Fruit fly (Drosophila melanogaster) whole organism, embryonic: ENCODE measurements around the gene Cpr30B.

ENCODE experiments used
- Ada2b ChIP-seq: fragments of 200-800 bp; sonication (Bioruptor generic); IDR thresholded peaks from 2 replicates; pipeline ENCODE4 v1.3.6; 2022; ENCODE audit warnings: missing biosample characterization, missing genetic modification characterization
- Aef1 ChIP-seq: fragments of 200-800 bp; sonication (Bioruptor generic); IDR thresholded peaks from 3 replicates; pipeline ENCODE4 v1.3.6; 2022; ENCODE audit warnings: missing biosample characterization, missing genetic modification characterization
- Awh ChIP-seq: fragments of 200-800 bp; sonication (Bioruptor generic); IDR thresholded peaks from 2 replicates; pipeline ENCODE4, ENCODE4 v1.3.6; 2022; ENCODE audit warnings: missing biosample characterization, missing genetic modification characterization
- CG10431 ChIP-seq: fragments of 200-800 bp; sonication (Bioruptor generic); optimal IDR thresholded peaks from 3 replicates; lab custom pipeline; 2018; ENCODE audit warnings: missing biosample characterization, mild to moderate bottlenecking, missing genetic modification characterization
- CG11247 ChIP-seq: fragments of 200-800 bp; sonication (Bioruptor generic); IDR thresholded peaks from 2 replicates; pipeline ENCODE4 v1.3.6; 2022; ENCODE audit warnings: missing biosample characterization, missing genetic modification characterization
- CG12659 ChIP-seq: fragments of 200-800 bp; sonication (Bioruptor generic); optimal IDR thresholded peaks from 3 replicates; lab custom pipeline; 2017; ENCODE audit warnings: mild to moderate bottlenecking, missing biosample characterization, missing genetic modification reagents, missing genetic modification characterization
- CG12769 ChIP-seq: fragments of 200-800 bp; sonication (Bioruptor generic); optimal IDR thresholded peaks from 2 replicates; lab custom pipeline; 2019; ENCODE audit warnings: missing biosample characterization, mild to moderate bottlenecking, missing genetic modification characterization, moderate library complexity
- CG13424 ChIP-seq: fragments of 200-800 bp; sonication (Bioruptor generic); optimal IDR thresholded peaks from 2 replicates; lab custom pipeline; 2019; ENCODE audit warnings: missing biosample characterization, mild to moderate bottlenecking, missing genetic modification characterization, moderate library complexity
- CG14965 ChIP-seq: fragments of 200-800 bp; sonication (Bioruptor generic); optimal IDR thresholded peaks from 2 replicates; lab custom pipeline; 2016; ENCODE audit warnings: missing biosample characterization, missing genetic modification characterization, borderline replicate concordance
- CG1602 ChIP-seq: fragments of 200-800 bp; sonication (Bioruptor generic); optimal IDR thresholded peaks from 3 replicates; lab custom pipeline; 2016; ENCODE audit warnings: missing biosample characterization, missing genetic modification characterization
- CG16813 ChIP-seq: fragments of 200-800 bp; sonication (Bioruptor generic); IDR thresholded peaks from 3 replicates; pipeline ENCODE4 v1.3.6; 2022; ENCODE audit warnings: missing biosample characterization, missing genetic modification characterization; ENCODE audit not compliant: partially characterized antibody
- CG17359 ChIP-seq: fragments of 200-800 bp; sonication (Bioruptor generic); optimal IDR thresholded peaks from 3 replicates; lab custom pipeline; 2018; ENCODE audit warnings: missing biosample characterization, mild to moderate bottlenecking, missing genetic modification characterization, moderate library complexity
- CG2712 ChIP-seq: fragments of 200-800 bp; optimal IDR thresholded peaks from 3 replicates; lab custom pipeline; 2019; ENCODE audit warnings: missing biosample characterization, mild to moderate bottlenecking, missing genetic modification characterization, moderate library complexity
- CG43689 ChIP-seq: fragments of 200-800 bp; sonication (Bioruptor generic); IDR thresholded peaks from 2 replicates; pipeline ENCODE4 v1.3.6; 2022; ENCODE audit warnings: missing biosample characterization, missing genetic modification characterization
- CG6272 ChIP-seq: fragments of 200-800 bp; sonication (Bioruptor generic); IDR thresholded peaks from 2 replicates; pipeline ENCODE4 v1.3.6; 2022; ENCODE audit warnings: missing biosample characterization, missing genetic modification characterization
- CG6854 ChIP-seq: fragments of 200-800 bp; sonication (Bioruptor generic); optimal IDR thresholded peaks from 3 replicates; lab custom pipeline; 2017; ENCODE audit warnings: missing biosample characterization, mild to moderate bottlenecking, missing genetic modification characterization
- CG7556 ChIP-seq: fragments of 200-800 bp; sonication (Bioruptor generic); optimal IDR thresholded peaks from 2 replicates; lab custom pipeline; 2017; ENCODE audit warnings: missing biosample characterization, mild to moderate bottlenecking, missing genetic modification characterization
- CG8924 ChIP-seq: fragments of 200-800 bp; optimal IDR thresholded peaks from 3 replicates; lab custom pipeline; 2019; ENCODE audit warnings: missing biosample characterization, mild to moderate bottlenecking, missing genetic modification characterization, moderate library complexity
- CG9817 ChIP-seq: fragments of 200-800 bp; sonication (Bioruptor generic); optimal IDR thresholded peaks from 2 replicates; lab custom pipeline; 2018; ENCODE audit warnings: missing biosample characterization, mild to moderate bottlenecking, missing genetic modification characterization, moderate library complexity
- CrebB ChIP-seq: fragments of 200-800 bp; sonication (Bioruptor generic); optimal IDR thresholded peaks from 3 replicates; lab custom pipeline; 2018; ENCODE audit warnings: missing biosample characterization, mild to moderate bottlenecking, missing genetic modification characterization
- D19A ChIP-seq: fragments of 200-800 bp; optimal IDR thresholded peaks from 3 replicates; lab custom pipeline; 2019; ENCODE audit warnings: missing biosample characterization, mild to moderate bottlenecking, missing genetic modification characterization, moderate library complexity
- Dad ChIP-seq: fragments of 200-800 bp; sonication (Bioruptor generic); optimal IDR thresholded peaks from 3 replicates; lab custom pipeline; 2016; ENCODE audit warnings: missing biosample characterization, missing genetic modification characterization
- E2f1 ChIP-seq: fragments of 200-800 bp; sonication (Bioruptor generic); IDR thresholded peaks from 2 replicates; pipeline ENCODE4 v1.3.6; 2022; ENCODE audit warnings: missing biosample characterization, missing genetic modification characterization
- GATAe ChIP-seq: fragments of 200-800 bp; sonication (Bioruptor generic); conservative IDR thresholded peaks from 2 replicates; pipeline ENCODE4 v1.3.6; 2022; ENCODE audit warnings: missing biosample characterization, missing genetic modification characterization
- Gsc ChIP-seq: fragments of 200-800 bp; sonication (Bioruptor generic); IDR thresholded peaks from 2 replicates; pipeline ENCODE4 v1.3.6; 2022; ENCODE audit warnings: missing biosample characterization, missing genetic modification characterization
- H2.0 ChIP-seq: fragments of 200-800 bp; sonication (Bioruptor generic); IDR thresholded peaks from 2 replicates; pipeline ENCODE4 v1.3.6; 2022; ENCODE audit warnings: missing biosample characterization, missing genetic modification characterization
- HLH3B ChIP-seq: fragments of 200-800 bp; sonication (Bioruptor generic); IDR thresholded peaks from 2 replicates; pipeline ENCODE4 v1.3.6; 2022; ENCODE audit warnings: missing biosample characterization, missing genetic modification characterization
- Hmr ChIP-seq: fragments of 200-800 bp; sonication (Bioruptor generic); optimal IDR thresholded peaks from 3 replicates; lab custom pipeline; 2017; ENCODE audit warnings: mild to moderate bottlenecking, missing biosample characterization, missing genetic modification reagents, missing genetic modification characterization
- Hsf ChIP-seq: fragments of 200-800 bp; sonication (Bioruptor generic); optimal IDR thresholded peaks from 3 replicates; lab custom pipeline; 2016; ENCODE audit warnings: missing biosample characterization, missing genetic modification characterization
- MBD-R2 ChIP-seq: fragments of 200-800 bp; sonication (Bioruptor generic); IDR thresholded peaks from 2 replicates; pipeline ENCODE4 v1.3.6; 2022; ENCODE audit warnings: missing biosample characterization, missing genetic modification characterization
- Oli ChIP-seq: fragments of 200-800 bp; sonication (Bioruptor generic); optimal IDR thresholded peaks from 2 replicates; lab custom pipeline; 2018; ENCODE audit warnings: missing biosample characterization, mild to moderate bottlenecking, missing genetic modification characterization, moderate library complexity
- Rx ChIP-seq: fragments of 200-800 bp; sonication (Bioruptor generic); IDR thresholded peaks from 2 replicates; pipeline ENCODE4 v1.3.6; 2022; ENCODE audit warnings: missing biosample characterization, missing genetic modification characterization
- Spps ChIP-seq: fragments of 200-800 bp; sonication (Bioruptor generic); optimal IDR thresholded peaks from 2 replicates; lab custom pipeline; 2018; ENCODE audit warnings: missing biosample characterization, mild to moderate bottlenecking, missing genetic modification characterization
- Xbp1 ChIP-seq: fragments of 200-800 bp; sonication (Bioruptor generic); optimal IDR thresholded peaks from 3 replicates; lab custom pipeline; 2016; ENCODE audit warnings: missing biosample characterization, mild to moderate bottlenecking, missing genetic modification characterization
- Xrp1 ChIP-seq: fragments of 200-800 bp; sonication (Bioruptor generic); IDR thresholded peaks from 2 replicates; pipeline ENCODE4 v1.3.6; 2022; ENCODE audit warnings: missing biosample characterization, missing genetic modification characterization
- bbx ChIP-seq: fragments of 200-800 bp; sonication (Bioruptor generic); IDR thresholded peaks from 2 replicates; pipeline ENCODE4 v1.3.6; 2022; ENCODE audit warnings: missing biosample characterization, missing genetic modification characterization; ENCODE audit not compliant: partially characterized antibody
- cas ChIP-seq: fragments of 200-800 bp; sonication (Bioruptor generic); IDR thresholded peaks from 2 replicates; pipeline ENCODE4 v1.3.6; 2022; ENCODE audit warnings: missing biosample characterization, missing genetic modification characterization
- ci ChIP-seq: fragments of 200-800 bp; sonication (Bioruptor generic); IDR thresholded peaks from 3 replicates; pipeline ENCODE4 v1.3.6; 2022; ENCODE audit warnings: missing biosample characterization, missing genetic modification characterization
- dan ChIP-seq: fragments of 200-800 bp; sonication (Bioruptor generic); IDR thresholded peaks from 2 replicates; pipeline ENCODE4 v1.3.6; 2022; ENCODE audit warnings: missing biosample characterization, missing genetic modification characterization
- dimm ChIP-seq: fragments of 200-800 bp; sonication (Bioruptor generic); IDR thresholded peaks from 2 replicates; pipeline ENCODE4 v1.3.6; 2022; ENCODE audit warnings: missing biosample characterization, missing genetic modification characterization
- gsb ChIP-seq: fragments of 200-800 bp; sonication (Bioruptor generic); IDR thresholded peaks from 2 replicates; pipeline ENCODE4 v1.3.6; 2022; ENCODE audit warnings: missing biosample characterization, missing genetic modification characterization
- kay ChIP-seq: fragments of 200-800 bp; sonication (Bioruptor generic); optimal IDR thresholded peaks from 2 replicates; lab custom pipeline; 2016; ENCODE audit warnings: missing biosample characterization, missing genetic modification characterization
- otp ChIP-seq: fragments of 200-800 bp; sonication (Bioruptor generic); IDR thresholded peaks from 3 replicates; pipeline ENCODE4, ENCODE4 v1.3.6; 2022; ENCODE audit warnings: missing biosample characterization, missing genetic modification characterization
- p53 ChIP-seq: fragments of 200-800 bp; sonication (Bioruptor generic); optimal IDR thresholded peaks from 2 replicates; lab custom pipeline; 2016; ENCODE audit warnings: missing biosample characterization, missing genetic modification characterization
- sens ChIP-seq: fragments of 200-800 bp; sonication (Bioruptor generic); peaks from one replicate; lab custom pipeline; 2016; ENCODE audit warnings: missing biosample characterization, missing genetic modification characterization
- sug ChIP-seq: fragments of 200-800 bp; optimal IDR thresholded peaks from 2 replicates; lab custom pipeline; 2019; ENCODE audit warnings: missing biosample characterization, mild to moderate bottlenecking, missing genetic modification characterization, moderate library complexity
- tgo ChIP-seq: fragments of 200-800 bp; sonication (Bioruptor generic); IDR thresholded peaks from 3 replicates; pipeline ENCODE4 v1.3.6; 2022; ENCODE audit warnings: missing biosample characterization, missing genetic modification characterization
- tio ChIP-seq: fragments of 200-800 bp; sonication (Bioruptor generic); optimal IDR thresholded peaks from 2 replicates; lab custom pipeline; 2017; ENCODE audit warnings: missing biosample characterization, missing genetic modification characterization, inconsistent platforms
- vnd ChIP-seq: fragments of 200-800 bp; sonication (Bioruptor generic); IDR thresholded peaks from 3 replicates; pipeline ENCODE4 v1.3.6; 2022; ENCODE audit warnings: missing biosample characterization, missing genetic modification characterization; ENCODE audit not compliant: partially characterized antibody
- zfh2 ChIP-seq: fragments of 200-800 bp; sonication (Bioruptor generic); optimal IDR thresholded peaks from 2 replicates; lab custom pipeline; 2016; ENCODE audit warnings: missing biosample characterization, missing genetic modification characterization

Cpr30B gene

dm6 chr2L:9502786-9503443, 39.8 kb upstream of the Cpr30B start (continued):
- TF ChIP-seq Xbp1 (GFP tag; lab: Kevin White, UChicago) (peak; percentile 81), CG1602 (GFP tag; lab: Kevin White, UChicago) (peak; percentile 54), Hmr (GFP tag; lab: Kevin White, UChicago) (peak; percentile 79), Awh (GFP tag; lab: Robert Waterston, UW) (peak; percentile 78; the same call in 1 of the 2 replicates), CG12659 (GFP tag; lab: Kevin White, UChicago) (peak; percentile 82), Ada2b (GFP tag; lab: Robert Waterston, UW) (peak; percentile 85), gsb (GFP tag; lab: Robert Waterston, UW) (peak; percentile 41; the same call in 1 of the 2 replicates), tio (GFP tag; lab: Kevin White, UChicago) (peak; percentile 51), MBD-R2 (peak; percentile 53; the same call in 1 of the 2 replicates), CG6272 (GFP tag; lab: Robert Waterston, UW) (peak; percentile 66), CG12769 (no peak), Oli (tag; lab: Kevin White, UChicago) (peak; percentile 86), tgo (GFP tag; lab: Robert Waterston, UW) (peak; percentile 86), Aef1 (GFP tag; lab: Robert Waterston, UW) (peak; percentile 77), Spps (tag; lab: Kevin White, UChicago) (no peak), CG14965 (GFP tag; lab: Kevin White, UChicago) (no peak), Hsf (peak; percentile 72), CG7556 (GFP tag; lab: Kevin White, UChicago) (peak; percentile 78), zfh2 (GFP tag; lab: Kevin White, UChicago) (peak; percentile 37), CG8924 (tag; lab: Kevin White, UChicago) (peak; percentile 78), CG17359 (peak; percentile 72), sug (tag; lab: Kevin White, UChicago) (peak; percentile 17), HLH3B (GFP tag; lab: Robert Waterston, UW) (peak; percentile 89), GATAe (no peak), p53 (GFP tag; lab: Kevin White, UChicago) (no peak), cas (GFP tag; lab: Robert Waterston, UW) (peak; percentile 53; the same call in 1 of the 2 replicates), ci (GFP tag; lab: Robert Waterston, UW) (peak; percentile 94), CG13424 (peak; percentile 84), Rx (peak; percentile 55), CrebB (tag; lab: Kevin White, UChicago) (peak; percentile 17), CG11247 (GFP tag; lab: Robert Waterston, UW) (peak; percentile 67; the same call in 1 of the 2 replicates), CG2712 (tag; lab: Kevin White, UChicago) (peak; percentile 57), vnd (no peak), Xrp1 (GFP tag; lab: Robert Waterston, UW) (peak; percentile 83), dimm (GFP tag; lab: Robert Waterston, UW) (peak; percentile 72), kay (peak; percentile 29), CG16813 (no peak), CG6854 (GFP tag; lab: Kevin White, UChicago) (peak; percentile 5), D19A (tag; lab: Kevin White, UChicago) (peak; percentile 64), dan (no peak), bbx (GFP tag; lab: Robert Waterston, UW) (no peak), otp (GFP tag; lab: Robert Waterston, UW) (peak; percentile 63; the same call in 1 of the 3 replicates), sens (GFP tag; lab: Kevin White, UChicago) (peak; percentile 94), CG10431 (no peak), CG9817 (tag; lab: Kevin White, UChicago) (peak; percentile 64), Gsc (GFP tag; lab: Robert Waterston, UW) (no peak), CG43689 (peak; percentile 62), H2.0 (GFP tag; lab: Robert Waterston, UW) (peak; percentile 83), Dad (GFP tag; lab: Kevin White, UChicago) (no peak), E2f1 (GFP tag; lab: Robert Waterston, UW) (peak; percentile 79)
